Worm (Caenorhabditis elegans): ENCODE measurements around the gene B0507.1.

DNA sequence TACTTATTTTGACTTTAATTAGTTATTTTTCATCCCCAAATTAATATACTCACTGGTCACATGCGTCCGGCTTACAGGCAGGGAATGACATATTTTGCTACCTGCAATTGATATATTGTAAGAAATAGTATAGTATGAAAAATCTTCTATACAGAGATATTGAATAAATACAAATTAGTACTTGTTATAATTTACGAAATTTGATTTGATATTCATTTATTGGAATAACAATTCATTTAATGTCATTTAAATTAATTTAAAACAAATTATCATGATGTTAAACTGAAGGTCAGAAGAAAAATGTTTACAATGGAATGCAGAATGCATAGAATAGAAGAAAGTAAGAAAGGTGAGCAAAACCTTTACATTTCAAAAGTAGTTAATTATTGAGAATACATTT lies 17.8 kb upstream of the B0507.1 start, which contains the start of gene B0507.7:
- TF ChIP-seq nhr-237 (tag; optimal IDR thresholded peaks at IDR 0.05) (no peak), dve-1 (tag; optimal IDR thresholded peaks at IDR 0.05; ENCODE audit: insufficient read depth) (no peak), madf-9 (GFP tag; conservative IDR thresholded peaks at IDR 0.05) (no peak), jun-1 (tag; optimal IDR thresholded peaks at IDR 0.05) (no peak), gei-8 (GFP tag; optimal IDR thresholded peaks at IDR 0.05) (no peak), lin-39 (tag; optimal IDR thresholded peaks at IDR 0.05) (no peak), pha-4 (GFP tag; IDR thresholded peaks at IDR 0.05) (no peak), pha-4 (tag; optimal IDR thresholded peaks at IDR 0.05) (no peak), aly-2 (tag; optimal IDR thresholded peaks at IDR 0.05) (no peak), fkh-10 (GFP tag; optimal IDR thresholded peaks at IDR 0.05) (no peak), nhr-77 (tag; optimal IDR thresholded peaks at IDR 0.05) (no peak), ztf-11 (tag; optimal IDR thresholded peaks at IDR 0.05) (no peak), Y5F2A.4 (GFP tag; optimal IDR thresholded peaks at IDR 0.05) (no peak), unc-39 (tag; optimal IDR thresholded peaks at IDR 0.05) (no peak)
